Worm (Caenorhabditis elegans) whole organism, L4/young adult: ENCODE measurements around the gene ZC190.4.

Source experiments
- W03F9.2 ChIP-seq: fragments of 150-350 bp; optimal IDR thresholded peaks from 2 replicates; lab custom pipeline; 2014; ENCODE audit warnings: missing biosample characterization, missing genetic modification characterization
- dao-5 ChIP-seq: sonication (generic microtip); optimal IDR thresholded peaks from 2 replicates; lab custom pipeline; 2016; ENCODE audit warnings: missing genotype, missing genetic modification characterization, moderate library complexity, missing compliant biosample characterization
- him-1 ChIP-seq: sonication (generic microtip); optimal IDR thresholded peaks from 2 replicates; lab custom pipeline; 2016; ENCODE audit warnings: missing genotype, missing genetic modification reagents, missing genetic modification characterization, missing compliant biosample characterization

Gene ZC190.4

DNA sequence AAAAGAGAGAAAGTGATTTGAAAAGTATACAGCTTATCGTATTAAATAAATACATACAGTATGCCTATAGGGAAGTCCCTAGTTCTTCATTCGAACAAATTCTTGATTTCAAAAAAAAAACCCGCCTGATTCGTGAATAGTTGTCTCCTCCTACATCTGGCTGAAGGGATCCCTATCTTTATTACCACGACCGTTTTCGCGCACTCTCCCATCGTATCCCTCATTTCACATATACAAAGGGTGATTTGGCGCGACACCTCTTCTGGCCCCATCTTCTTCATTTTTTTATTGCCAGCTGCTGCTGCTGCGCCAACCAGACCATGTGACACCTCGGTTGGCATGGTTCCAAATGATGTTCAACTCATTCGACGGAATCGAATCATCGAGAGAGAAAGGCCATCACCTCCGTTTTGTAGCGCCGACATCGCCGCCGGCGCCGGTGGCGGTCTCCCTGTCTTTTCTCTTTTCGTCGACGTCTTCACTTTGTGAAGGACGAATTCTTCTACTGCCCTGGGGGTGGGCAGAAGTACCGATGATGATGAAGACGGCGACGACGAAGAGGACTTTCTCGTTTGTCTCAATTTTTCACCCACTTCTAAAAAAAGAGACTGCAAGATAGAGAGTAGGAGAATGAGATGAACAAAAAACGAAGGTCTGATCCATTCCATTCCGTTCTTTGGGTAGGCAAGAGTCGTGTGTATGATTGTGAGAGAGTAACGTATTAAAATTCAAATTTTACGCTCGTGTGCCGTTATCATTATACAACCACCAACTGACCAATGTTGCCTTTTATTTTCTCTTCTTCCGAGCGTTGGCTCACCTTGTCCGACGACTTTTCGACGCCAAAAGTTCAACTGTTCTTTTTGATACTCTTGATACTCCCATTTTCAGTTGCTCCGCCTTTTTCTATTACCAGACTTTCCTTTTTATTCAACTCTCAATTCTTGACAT, 3.5 kb upstream of the ZC190.4 start:
- TF ChIP-seq W03F9.2 (tag; lab: Kevin White, UChicago) (no peak), him-1 (tag; lab: Kevin White, UChicago) (no peak), dao-5 (tag; lab: Kevin White, UChicago) (no peak)

- no peak for TF ChIP-seq W03F9.2 (tag; lab: Kevin White, UChicago)
- TF ChIP-seq dao-5 (tag; lab: Kevin White, UChicago): no peak
- no peak for TF ChIP-seq him-1 (tag; lab: Kevin White, UChicago)
Measured at ce11 chrV:8663023-8663422, 2.8 kb upstream of the ZC190.4 start.

ce11 chrV:8667230-8668021, 1.6 kb downstream of the ZC190.4 start:
- TF ChIP-seq dao-5 (tag; lab: Kevin White, UChicago) (no peak), him-1 (tag; lab: Kevin White, UChicago) (no peak), W03F9.2 (tag; lab: Kevin White, UChicago) (no peak)

- no peak for TF ChIP-seq him-1 (tag; lab: Kevin White, UChicago)
- TF ChIP-seq dao-5 (tag; lab: Kevin White, UChicago): no peak
- no peak for TF ChIP-seq W03F9.2 (tag; lab: Kevin White, UChicago)
Measured at ce11 chrV:8668224-8668623, 2.4 kb downstream of the ZC190.4 start.

DNA sequence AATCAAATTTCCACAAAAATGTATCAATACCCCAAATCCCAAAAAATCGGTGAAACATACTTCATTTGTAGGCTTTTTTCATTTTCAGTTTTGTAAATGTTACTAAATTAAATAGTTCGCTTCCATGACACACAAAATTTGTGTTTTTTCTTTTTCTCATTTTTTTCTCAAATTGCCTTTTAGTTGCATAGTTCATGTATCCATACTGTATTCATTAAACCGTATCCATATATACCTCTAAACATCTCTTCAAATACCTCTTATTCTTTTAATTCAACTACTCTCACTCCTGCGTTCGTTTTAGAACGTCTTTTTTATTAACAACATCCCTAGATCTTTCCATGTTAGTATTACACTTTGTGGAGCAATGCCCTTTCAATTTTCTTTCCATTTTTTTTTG, 4.9 kb downstream of the ZC190.4 start:
- no peak for TF ChIP-seq dao-5 (tag; lab: Kevin White, UChicago)
- TF ChIP-seq W03F9.2 (tag; lab: Kevin White, UChicago): no peak
- TF ChIP-seq him-1 (tag; lab: Kevin White, UChicago): no peak

DNA sequence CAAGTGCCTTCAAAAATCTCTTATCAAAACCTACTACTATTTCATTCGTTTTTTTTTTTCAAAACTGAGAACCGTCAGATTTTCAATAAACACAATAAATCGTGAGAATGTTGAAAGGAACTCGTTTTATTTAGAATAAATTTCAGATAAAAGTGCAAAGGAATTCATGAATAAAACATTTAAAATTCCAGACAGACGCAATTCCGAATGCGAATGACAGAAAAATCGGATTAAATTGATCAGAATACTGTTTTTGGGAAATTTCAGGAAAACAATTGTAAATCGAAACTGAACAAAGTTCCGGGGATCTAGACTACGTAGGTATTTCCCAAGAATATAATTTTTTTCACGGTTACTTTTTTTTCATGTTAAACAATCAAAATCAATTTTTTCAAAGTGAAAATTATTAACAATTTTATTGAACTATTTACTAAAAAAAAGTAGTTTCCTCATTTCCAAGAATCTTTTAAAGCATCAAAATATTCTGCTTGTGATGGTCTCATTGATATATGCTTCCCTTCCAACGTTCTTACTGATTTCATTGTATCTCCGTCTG, 5.8 kb downstream of the ZC190.4 start:
- TF ChIP-seq him-1 (tag; lab: Kevin White, UChicago): no peak
- no peak for TF ChIP-seq W03F9.2 (tag; lab: Kevin White, UChicago)
- no peak for TF ChIP-seq dao-5 (tag; lab: Kevin White, UChicago)

- TF ChIP-seq W03F9.2 (tag; lab: Kevin White, UChicago) (no peak), dao-5 (tag; lab: Kevin White, UChicago) (no peak), him-1 (tag; lab: Kevin White, UChicago) (no peak)
Measured at ce11 chrV:8673498-8673897, 7.6 kb downstream of the ZC190.4 start, which contains the start of gene ZC190.5. Gene ZC190.5 (minus strand): TSS chrV:8673598.

- TF ChIP-seq dao-5 (tag; lab: Kevin White, UChicago): no peak
Measured at ce11 chrV:8677193-8677592, 11.3 kb downstream of the ZC190.4 start, which contains the start of gene ZC190.6. Gene ZC190.6 (minus strand): TSS chrV:8677293.

- no peak for TF ChIP-seq W03F9.2 (tag; lab: Kevin White, UChicago)
- TF ChIP-seq dao-5 (tag; lab: Kevin White, UChicago): no peak
- TF ChIP-seq him-1 (tag; lab: Kevin White, UChicago): no peak
Measured at ce11 chrV:8681050-8681449, 15.2 kb downstream of the ZC190.4 start, which contains the start of gene ZC190.2. Gene ZC190.2 (plus strand): TSS chrV:8681350.

DNA sequence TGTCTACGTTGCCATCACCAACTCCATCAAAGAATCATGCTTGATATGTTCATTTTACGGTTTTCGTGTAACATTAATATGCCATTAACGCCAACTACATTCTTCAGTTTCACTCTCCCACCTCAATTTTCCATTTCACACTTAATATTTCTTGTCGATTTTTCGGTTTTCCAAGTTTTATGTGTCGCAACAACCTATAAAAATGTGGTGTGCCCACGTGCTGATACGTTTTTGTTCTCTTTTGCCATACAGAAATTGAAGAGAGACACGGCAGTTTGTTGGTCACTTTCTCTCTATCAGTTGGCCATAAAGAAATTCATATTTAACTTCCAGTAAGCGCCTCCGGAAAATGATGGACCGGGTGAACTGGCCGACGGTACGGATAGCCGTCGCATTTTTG, 16.9 kb downstream of the ZC190.4 start, which contains the start of gene cln-3.3:
cln-3.3 (plus strand) TSS at position 334 of the 400 bp plus-strand sequence.
- no peak for TF ChIP-seq dao-5 (tag; lab: Kevin White, UChicago)
- TF ChIP-seq W03F9.2 (tag; lab: Kevin White, UChicago): no peak
- no peak for TF ChIP-seq him-1 (tag; lab: Kevin White, UChicago)

DNA sequence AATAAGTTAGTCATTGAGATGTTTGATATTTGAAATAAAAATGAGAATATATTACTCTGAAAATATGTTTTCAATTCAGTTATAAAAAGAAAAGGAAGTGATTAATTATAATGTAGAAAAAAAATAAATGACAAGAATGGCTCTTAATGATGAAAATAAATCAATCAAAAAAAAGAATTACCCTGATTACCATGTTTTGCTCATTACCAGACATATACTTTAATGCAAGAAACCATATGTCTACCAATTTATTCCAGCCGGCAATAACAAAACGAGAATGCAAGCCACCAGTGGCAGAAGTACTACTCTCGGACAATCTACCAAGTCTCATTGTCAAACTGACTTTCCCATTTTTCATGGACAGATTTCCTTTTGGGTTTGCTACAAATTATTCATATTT, 17.9 kb downstream of the ZC190.4 start:
- TF ChIP-seq dao-5 (tag; lab: Kevin White, UChicago): no peak
- no peak for TF ChIP-seq W03F9.2 (tag; lab: Kevin White, UChicago)
- no peak for TF ChIP-seq him-1 (tag; lab: Kevin White, UChicago)

DNA sequence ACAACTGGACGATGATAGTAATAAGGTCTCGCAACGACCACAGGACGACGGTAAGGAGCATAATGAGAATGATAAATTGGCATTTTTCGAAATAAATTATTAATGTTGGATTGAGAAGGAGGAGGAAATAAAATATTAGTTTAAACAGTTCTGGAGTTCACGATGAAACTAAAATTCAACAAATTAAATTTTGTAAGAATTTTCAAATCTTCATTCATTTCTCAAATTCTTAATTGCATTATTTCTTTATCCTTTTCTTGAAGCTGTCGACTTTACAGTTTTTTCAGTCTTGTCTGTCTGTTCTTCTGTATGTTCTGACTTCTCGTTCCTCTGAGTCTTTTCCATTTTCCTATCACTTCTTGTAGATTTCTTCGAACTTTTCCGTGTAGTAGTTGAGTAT, 20.9 kb downstream of the ZC190.4 start, which contains the start of gene ZC190.7:
ZC190.7 (minus strand) TSS at position 101 of the 400 bp plus-strand sequence.
- TF ChIP-seq him-1 (tag; lab: Kevin White, UChicago): no peak
- TF ChIP-seq dao-5 (tag; lab: Kevin White, UChicago): no peak
- TF ChIP-seq W03F9.2 (tag; lab: Kevin White, UChicago): no peak
